Fruit fly (Drosophila melanogaster): ENCODE data around the gene pont.
A peak's percentile ranks its signal among the peaks of the same experiment; 100 is the strongest.

Gene pont

dm6 chr3R:10261800-10262199 lies at the start of gene pont, which contains the start of gene Sirt6:
pont (plus strand) TSS chr3R:10262123.
Sirt6 (minus strand) TSS chr3R:10261849.
- peak; percentile 88 for TF ChIP-seq noc (tag; optimal IDR thresholded peaks at IDR 0.05)

dm6 chr3R:10212799-10213198 lies 49.1 kb upstream of the pont start, which contains the start of gene Timp:
Timp (minus strand) TSS chr3R:10213007.
- TF ChIP-seq noc (tag; optimal IDR thresholded peaks at IDR 0.05): no peak

- no peak for TF ChIP-seq noc (tag; optimal IDR thresholded peaks at IDR 0.05)
Observed at dm6 chr3R:10213430-10213829, 48.5 kb upstream of the pont start.

- TF ChIP-seq noc (tag; optimal IDR thresholded peaks at IDR 0.05): no peak
Observed at dm6 chr3R:10217998-10218397, 43.9 kb upstream of the pont start.

dm6 chr3R:10222416-10222815 lies 39.5 kb upstream of the pont start, which contains the start of gene CG12420:
CG12420 (plus strand) TSS chr3R:10222698.
- TF ChIP-seq noc (tag; optimal IDR thresholded peaks at IDR 0.05): no peak

dm6 chr3R:10224594-10224993 lies 37.3 kb upstream of the pont start, which contains the start of the genes CG12817 and CG34107:
CG12817 (minus strand) TSS chr3R:10224725.
CG34107 (plus strand) TSS chr3R:10224909.
- no peak for TF ChIP-seq noc (tag; optimal IDR thresholded peaks at IDR 0.05)

dm6 chr3R:10225390-10225789 lies 36.5 kb upstream of the pont start, which contains the start of gene CG42795:
CG42795 (plus strand) TSS chr3R:10225690.
- TF ChIP-seq noc (tag; optimal IDR thresholded peaks at IDR 0.05): no peak

- TF ChIP-seq noc (tag; optimal IDR thresholded peaks at IDR 0.05): no peak
Observed at dm6 chr3R:10226132-10227023, 35.5 kb upstream of the pont start.

dm6 chr3R:10227990-10228389 lies 33.9 kb upstream of the pont start:
- no peak for TF ChIP-seq noc (tag; optimal IDR thresholded peaks at IDR 0.05)

dm6 chr3R:10251218-10251617 lies 10.7 kb upstream of the pont start, which contains the start of gene CG3999:
CG3999 (plus strand) TSS chr3R:10251518.
- TF ChIP-seq noc (tag; optimal IDR thresholded peaks at IDR 0.05): no peak

- no peak for TF ChIP-seq noc (tag; optimal IDR thresholded peaks at IDR 0.05)
Observed at dm6 chr3R:10251846-10252245, 10.1 kb upstream of the pont start.

- TF ChIP-seq noc (tag; optimal IDR thresholded peaks at IDR 0.05): peak; percentile 74
Observed at dm6 chr3R:10263972-10264536, 2.1 kb downstream of the pont start, which contains the start of gene Nuak. Nuak (plus strand) TSS chr3R:10264306.

- no peak for TF ChIP-seq noc (tag; optimal IDR thresholded peaks at IDR 0.05)
Observed at dm6 chr3R:10264601-10265421, 2.9 kb downstream of the pont start.

dm6 chr3R:10265552-10266137 lies 3.7 kb downstream of the pont start:
- peak; percentile 91 for TF ChIP-seq noc (tag; optimal IDR thresholded peaks at IDR 0.05)
